Worm (Caenorhabditis elegans) whole organism, mixed stage, embryonic: ENCODE measurements around the gene ZK673.5.

Source experiments
- ces-1 ChIP-seq: fragments of 150-350 bp; optimal IDR thresholded peaks from 2 replicates; lab custom pipeline; 2014; ENCODE audit warnings: missing biosample characterization, missing genetic modification reagents, missing genetic modification characterization
- elt-1 ChIP-seq: sonication (generic microtip); optimal IDR thresholded peaks from 2 replicates; lab custom pipeline; 2017; ENCODE audit warnings: missing genetic modification characterization, mild to moderate bottlenecking, missing compliant biosample characterization, antibody characterized with exemption, moderate library complexity, borderline replicate concordance; ENCODE audit not compliant: insufficient read depth
- lin-13 ChIP-seq: fragments of 150-350 bp; optimal IDR thresholded peaks from 2 replicates; lab custom pipeline; 2014; ENCODE audit warnings: missing biosample characterization, missing genetic modification characterization
- nhr-28 ChIP-seq: fragments of 150-350 bp; optimal IDR thresholded peaks from 2 replicates; lab custom pipeline; 2014; ENCODE audit warnings: missing biosample characterization, missing genetic modification characterization
- ztf-11 ChIP-seq: fragments of 150-350 bp; optimal IDR thresholded peaks from 2 replicates; lab custom pipeline; 2014; ENCODE audit warnings: missing biosample characterization, missing genetic modification characterization

ce11 chrII:10471790-10472189, 10.5 kb downstream of the ZK673.5 start, which contains the start of gene ZK666.2:
- TF ChIP-seq nhr-28, result no peak
- TF ChIP-seq ztf-11 (tag; lab: Kevin White, UChicago), result no peak
- TF ChIP-seq lin-13 (tag; lab: Kevin White, UChicago), result no peak
- TF ChIP-seq elt-1 (tag; lab: Kevin White, UChicago), result no peak
- TF ChIP-seq ces-1 (GFP tag; lab: Kevin White, UChicago), result no peak
